Fruit fly (Drosophila melanogaster) Kc167 (cell line): ENCODE results near the gene CG12617.

Experiments used
- Myc ChIP-seq: fragments of >200 bp; optimal IDR thresholded peaks from 2 replicates; lab custom pipeline; 2017; ENCODE audit warnings: missing external identifiers
- Sin3A ChIP-seq: fragments of >200 bp; optimal IDR thresholded peaks from 2 replicates; lab custom pipeline; 2018; ENCODE audit warnings: missing external identifiers
- h ChIP-seq: fragments of >200 bp; optimal IDR thresholded peaks from 3 replicates; lab custom pipeline; 2018; ENCODE audit warnings: missing external identifiers
- psq ChIP-seq: fragments of >200 bp; optimal IDR thresholded peaks from 2 replicates; lab custom pipeline; 2017; ENCODE audit warnings: missing external identifiers

dm6 chr2L:20321207-20321773 is 26.8 kb downstream of the CG12617 start:
- TF ChIP-seq psq (lab: Kevin White, UChicago) = no peak
- no peak for TF ChIP-seq Sin3A
- no peak for TF ChIP-seq Myc (lab: Kevin White, UChicago)
- no peak for TF ChIP-seq h (lab: Kevin White, UChicago)
